Worm (Caenorhabditis elegans): Measurements from ENCODE around the gene dnj-25.

dnj-25 gene

DNA sequence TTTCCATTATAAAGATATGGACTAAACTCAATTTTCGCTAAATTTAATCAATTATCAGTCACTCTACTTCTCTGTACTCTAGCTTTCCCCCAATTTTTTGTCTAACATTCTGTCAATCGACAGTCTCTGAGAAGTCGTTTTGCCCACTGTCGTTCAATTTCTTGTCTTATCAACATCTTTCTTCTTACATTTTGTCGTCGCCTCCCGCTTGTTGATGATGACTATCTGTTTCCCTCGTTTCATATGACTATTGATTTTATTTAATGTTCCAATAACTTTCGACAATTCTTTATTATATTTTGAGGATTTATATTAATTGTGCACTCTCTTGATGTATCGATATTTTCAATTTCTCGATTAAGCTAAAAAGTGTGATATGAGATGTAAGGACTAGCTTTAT lies 34.7 kb upstream of the dnj-25 start:
- peak; percentile 48 for TF ChIP-seq nhr-28 (tag; optimal IDR thresholded peaks at IDR 0.05)
- peak; percentile 36; the same call in 1 of the 2 replicates for TF ChIP-seq dmd-6 (GFP tag; IDR thresholded peaks at IDR 0.05)
- TF ChIP-seq dve-1 (tag; optimal IDR thresholded peaks at IDR 0.05; ENCODE audit: insufficient read depth), result peak; percentile 22
- no peak for TF ChIP-seq D1046.2 (GFP tag; IDR thresholded peaks at IDR 0.05)
- no peak for TF ChIP-seq nhr-111 (GFP tag; optimal IDR thresholded peaks at IDR 0.05)
- no peak for TF ChIP-seq daf-16 (GFP tag; optimal IDR thresholded peaks at IDR 0.05)
- peak; percentile 71 for TF ChIP-seq daf-16 (tag; optimal IDR thresholded peaks at IDR 0.05)
- no peak for TF ChIP-seq nhr-42 (GFP tag; IDR thresholded peaks at IDR 0.05)
- peak; percentile 53 for TF ChIP-seq hlh-30 (tag; optimal IDR thresholded peaks at IDR 0.05; ENCODE audit: insufficient read depth)
- peak; percentile 2 for TF ChIP-seq mxl-3 (GFP tag; optimal IDR thresholded peaks at IDR 0.05)
- peak; percentile 56 for TF ChIP-seq hlh-11 (tag; optimal IDR thresholded peaks at IDR 0.05)
- TF ChIP-seq pqm-1 (tag; optimal IDR thresholded peaks at IDR 0.05), result peak; percentile 13
- TF ChIP-seq ctbp-1 (GFP tag; IDR thresholded peaks at IDR 0.05), result no peak
- TF ChIP-seq ceh-28 (tag; optimal IDR thresholded peaks at IDR 0.05), result peak; percentile 10
- peak; percentile 14 for TF ChIP-seq ama-1 (optimal IDR thresholded peaks at IDR 0.05)

DNA sequence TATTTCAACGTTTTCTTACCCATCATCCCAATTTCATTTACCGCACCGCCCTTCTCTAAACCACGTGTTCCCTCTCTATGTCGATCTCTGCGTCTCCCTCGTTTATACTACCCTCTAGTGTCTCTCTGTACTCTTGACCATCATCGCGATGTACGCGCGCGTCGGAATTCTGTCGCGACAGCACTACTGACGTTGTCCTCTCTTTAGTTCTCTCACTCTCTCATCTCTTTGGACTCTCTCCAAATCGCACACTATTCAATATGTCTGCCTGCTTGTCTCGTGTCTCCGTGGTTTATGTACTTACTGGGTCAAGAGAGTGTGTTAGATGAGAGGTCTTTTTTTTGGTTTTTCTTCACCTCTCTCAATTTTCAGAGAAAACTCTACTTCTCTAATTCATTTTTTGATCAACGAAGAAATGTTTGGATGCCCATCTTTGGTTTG lies 34.1 kb upstream of the dnj-25 start:
- TF ChIP-seq hlh-11 (tag; optimal IDR thresholded peaks at IDR 0.05) (peak; percentile 98), mxl-2 (GFP tag; conservative IDR thresholded peaks at IDR 0.05) (no peak), mep-1 (tag; optimal IDR thresholded peaks at IDR 0.05) (peak; percentile 95), egl-43 (GFP tag; IDR thresholded peaks at IDR 0.05) (peak; percentile 93), ztf-11 (tag; optimal IDR thresholded peaks at IDR 0.05) (no peak), T20F7.1 (GFP tag; optimal IDR thresholded peaks at IDR 0.05) (peak; percentile 71), daf-12 (tag; optimal IDR thresholded peaks at IDR 0.05) (no peak), ceh-62 (tag; optimal IDR thresholded peaks at IDR 0.05) (no peak), lin-1 (GFP tag; IDR thresholded peaks at IDR 0.05) (peak; percentile 78), nhr-28 (tag; optimal IDR thresholded peaks at IDR 0.05) (peak; percentile 93), nhr-77 (tag; optimal IDR thresholded peaks at IDR 0.05) (peak; percentile 87), F10B5.3 (tag; optimal IDR thresholded peaks at IDR 0.05) (peak; percentile 75), zip-2 (tag; optimal IDR thresholded peaks at IDR 0.05) (peak; percentile 67), unc-62 (GFP tag; optimal IDR thresholded peaks at IDR 0.05 in 1 of 2) (peak in 1 of 2 experiments; percentile 100), unc-62 (tag; optimal IDR thresholded peaks at IDR 0.05) (no peak), ceh-20 (GFP tag; IDR thresholded peaks at IDR 0.05) (peak; percentile 93; the same call in 1 of the 2 replicates), nhr-25 (tag; optimal IDR thresholded peaks at IDR 0.05; ENCODE audit: borderline replicate concordance, insufficient read depth) (peak; percentile 92), nhr-10 (tag; optimal IDR thresholded peaks at IDR 0.05) (peak; percentile 77), ZK337.2 (GFP tag; IDR thresholded peaks at IDR 0.05) (no peak), snpc-4 (tag; optimal IDR thresholded peaks at IDR 0.05) (peak; percentile 7), D1046.2 (GFP tag; IDR thresholded peaks at IDR 0.05) (peak; percentile 26; the same call in 1 of the 2 replicates), gei-8 (GFP tag; optimal IDR thresholded peaks at IDR 0.05) (peak; percentile 73), nhr-76 (tag; optimal IDR thresholded peaks at IDR 0.05) (peak; percentile 66), lin-38 (GFP tag; IDR thresholded peaks at IDR 0.05) (peak; percentile 65), lim-7 (GFP tag; IDR thresholded peaks at IDR 0.05) (peak; percentile 20; the same call in 1 of the 2 replicates), egl-27 (tag; optimal IDR thresholded peaks at IDR 0.05) (no peak), madf-9 (GFP tag; conservative IDR thresholded peaks at IDR 0.05) (peak; percentile 69; the same call in 1 of the 2 replicates), rbr-2 (tag; optimal IDR thresholded peaks at IDR 0.05) (peak; percentile 97), hif-1 (tag; optimal IDR thresholded peaks at IDR 0.05) (peak; percentile 83 to 97), jun-1 (tag; optimal IDR thresholded peaks at IDR 0.05) (peak; percentile 90), mdt-29 (GFP tag; IDR thresholded peaks at IDR 0.05) (0 out of 2 replicates have a peak, but pooled peaks have one; percentile 80), madf-5 (GFP tag; IDR thresholded peaks at IDR 0.05) (no peak), daf-19 (GFP tag; conservative IDR thresholded peaks at IDR 0.05) (peak; percentile 66; the same call in 1 of the 2 replicates), nhr-42 (GFP tag; IDR thresholded peaks at IDR 0.05) (peak; percentile 76; the same call in 1 of the 2 replicates), lsy-2 (tag; optimal IDR thresholded peaks at IDR 0.05) (peak; percentile 90 to 93), spr-3 (GFP tag; optimal IDR thresholded peaks at IDR 0.05) (peak; percentile 52), nhr-237 (tag; optimal IDR thresholded peaks at IDR 0.05) (no peak), aha-1 (tag) (peak; percentile 100), zip-11 (GFP tag; IDR thresholded peaks at IDR 0.05) (no peak)

All from whole organism, L4 larva.